Fruit fly (Drosophila melanogaster): ENCODE data around the gene CG42729.

Gene CG42729

DNA sequence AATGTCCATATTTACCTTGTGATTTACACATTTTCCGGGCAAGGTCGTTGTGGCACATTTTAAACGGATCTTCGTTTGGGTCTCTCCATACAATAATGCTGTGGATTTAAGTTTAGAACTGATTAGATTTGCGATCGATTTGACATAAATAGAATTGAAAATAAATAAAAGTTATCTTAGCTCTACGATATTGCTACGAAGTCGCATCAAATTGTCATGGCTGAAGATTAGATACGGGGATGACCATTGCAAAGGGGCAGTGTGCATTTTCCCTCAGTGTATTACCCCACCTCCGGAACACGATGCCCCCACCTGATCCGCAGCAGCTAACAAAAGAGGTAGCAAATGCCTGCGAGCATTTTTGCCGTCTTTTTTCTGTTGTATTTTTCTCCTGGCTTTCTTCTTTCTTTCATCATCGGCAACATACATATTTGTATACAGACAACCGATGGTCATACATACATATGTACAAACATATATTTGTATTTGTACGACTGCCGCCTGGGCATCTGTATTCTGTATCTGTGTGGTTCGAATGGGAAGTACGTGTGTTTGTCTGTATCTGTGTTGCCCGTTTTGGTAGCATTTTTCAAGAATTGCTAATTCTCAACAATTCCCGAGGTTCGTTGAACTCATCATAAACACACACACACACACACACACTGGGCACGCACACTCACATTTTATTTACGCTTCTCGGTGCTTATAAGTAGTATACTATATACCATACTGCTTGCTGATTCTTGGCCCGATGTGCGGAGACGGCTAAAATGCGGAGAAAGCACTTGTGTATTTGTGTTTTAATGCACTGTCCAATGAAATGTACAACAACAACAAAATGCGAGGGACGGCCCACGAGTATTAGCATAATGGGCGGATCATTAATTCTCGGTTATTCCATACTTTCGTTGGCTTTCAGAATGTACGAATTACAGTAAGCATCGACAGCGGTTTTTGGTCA, 17.4 kb upstream of the CG42729 start:
- TF ChIP-seq Snoo (tag; optimal IDR thresholded peaks at IDR 0.05) (peak; percentile 24), CG9948 (tag; optimal IDR thresholded peaks at IDR 0.05) (no peak), rn (GFP tag; IDR thresholded peaks at IDR 0.05) (no peak), fd96Ca (GFP tag; IDR thresholded peaks at IDR 0.05) (no peak; the same call in 2 of the 3 replicates), CG8301 (tag; optimal IDR thresholded peaks at IDR 0.05) (peak; percentile 44), Pif1A (GFP tag; optimal IDR thresholded peaks at IDR 0.05) (peak; percentile 20), Ets98B (GFP tag; IDR thresholded peaks at IDR 0.05) (peak; percentile 11; the same call in 1 of the 2 replicates), CG14655 (GFP tag; optimal IDR thresholded peaks at IDR 0.05) (peak; percentile 60), CG4496 (GFP tag; IDR thresholded peaks at IDR 0.05) (peak; percentile 15; the same call in 1 of the 3 replicates), CG34367 (tag; optimal IDR thresholded peaks at IDR 0.05) (no peak), CG10348 (GFP tag; IDR thresholded peaks at IDR 0.05) (no peak), CG12605 (GFP tag; IDR thresholded peaks at IDR 0.05) (no peak), EcR (GFP tag; optimal IDR thresholded peaks at IDR 0.05) (peak; percentile 72), CG15710 (tag; optimal IDR thresholded peaks at IDR 0.05) (no peak)

dm6 chr3L:15543467-15543866, 16.2 kb upstream of the CG42729 start:
- TF ChIP-seq EcR (GFP tag; optimal IDR thresholded peaks at IDR 0.05), result no peak
- no peak for TF ChIP-seq CG8301 (tag; optimal IDR thresholded peaks at IDR 0.05)
- TF ChIP-seq CG4496 (GFP tag; IDR thresholded peaks at IDR 0.05), result no peak
- no peak for TF ChIP-seq CG12605 (GFP tag; IDR thresholded peaks at IDR 0.05)
- TF ChIP-seq CG17806 (tag; optimal IDR thresholded peaks at IDR 0.05), result no peak
- no peak for TF ChIP-seq CG14655 (GFP tag; optimal IDR thresholded peaks at IDR 0.05)
- no peak for TF ChIP-seq D1 (tag; optimal IDR thresholded peaks at IDR 0.05)
- TF ChIP-seq Ets98B (GFP tag; IDR thresholded peaks at IDR 0.05), result no peak
- no peak for TF ChIP-seq CG34367 (tag; optimal IDR thresholded peaks at IDR 0.05)
- no peak for TF ChIP-seq CG13204 (GFP tag; optimal IDR thresholded peaks at IDR 0.05)

- TF ChIP-seq CG9948 (tag; optimal IDR thresholded peaks at IDR 0.05) (no peak), CG32121 (GFP tag; IDR thresholded peaks at IDR 0.05) (no peak), CG8301 (tag; optimal IDR thresholded peaks at IDR 0.05) (no peak), CG15710 (tag; optimal IDR thresholded peaks at IDR 0.05) (no peak), CG4496 (GFP tag; IDR thresholded peaks at IDR 0.05) (0 out of 3 replicates have a peak, but pooled peaks have one; percentile 2)
These were observed 15.7 kb upstream of the CG42729 start for dm6 chr3L:15543049-15543448.

DNA sequence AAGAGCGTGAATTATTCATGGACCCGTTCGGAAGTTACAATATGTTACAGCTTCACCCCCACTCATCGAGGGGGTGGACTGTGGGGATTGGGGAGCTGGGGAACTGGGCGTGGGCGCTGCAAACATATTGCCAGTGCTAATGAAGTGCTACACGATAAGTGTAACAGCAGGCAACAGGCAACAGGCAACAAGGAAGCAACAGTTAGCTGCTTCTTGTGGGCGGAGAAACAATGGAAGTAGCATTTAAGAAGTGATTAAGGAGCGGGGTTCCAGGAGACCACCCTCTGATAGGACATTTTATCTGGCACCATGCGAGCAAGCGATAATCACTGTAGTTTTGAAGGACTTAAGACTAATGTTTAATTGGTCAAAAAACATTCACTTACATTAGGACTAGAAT, 14.0 kb upstream of the CG42729 start:
- TF ChIP-seq CG4496 (GFP tag; IDR thresholded peaks at IDR 0.05) (no peak), CG8159 (tag; optimal IDR thresholded peaks at IDR 0.05) (no peak), CG9948 (tag; optimal IDR thresholded peaks at IDR 0.05) (no peak), CG32121 (GFP tag; IDR thresholded peaks at IDR 0.05) (no peak), fd96Ca (GFP tag; IDR thresholded peaks at IDR 0.05) (no peak), rn (GFP tag; IDR thresholded peaks at IDR 0.05) (no peak), CG34367 (tag; optimal IDR thresholded peaks at IDR 0.05) (no peak), Snoo (tag; optimal IDR thresholded peaks at IDR 0.05) (no peak), CG15710 (tag; optimal IDR thresholded peaks at IDR 0.05) (no peak), CG8301 (tag; optimal IDR thresholded peaks at IDR 0.05) (no peak), CG17806 (tag; optimal IDR thresholded peaks at IDR 0.05) (no peak), Pif1B (GFP tag; optimal IDR thresholded peaks at IDR 0.05) (no peak)

dm6 chr3L:15540682-15541081, 13.4 kb upstream of the CG42729 start:
- TF ChIP-seq CG12605 (GFP tag; IDR thresholded peaks at IDR 0.05) (0 out of 2 replicates have a peak, but pooled peaks have one; percentile 8), CG8301 (tag; optimal IDR thresholded peaks at IDR 0.05) (no peak), CG10348 (GFP tag; IDR thresholded peaks at IDR 0.05) (no peak), CG14655 (GFP tag; optimal IDR thresholded peaks at IDR 0.05) (peak; percentile 1)

DNA sequence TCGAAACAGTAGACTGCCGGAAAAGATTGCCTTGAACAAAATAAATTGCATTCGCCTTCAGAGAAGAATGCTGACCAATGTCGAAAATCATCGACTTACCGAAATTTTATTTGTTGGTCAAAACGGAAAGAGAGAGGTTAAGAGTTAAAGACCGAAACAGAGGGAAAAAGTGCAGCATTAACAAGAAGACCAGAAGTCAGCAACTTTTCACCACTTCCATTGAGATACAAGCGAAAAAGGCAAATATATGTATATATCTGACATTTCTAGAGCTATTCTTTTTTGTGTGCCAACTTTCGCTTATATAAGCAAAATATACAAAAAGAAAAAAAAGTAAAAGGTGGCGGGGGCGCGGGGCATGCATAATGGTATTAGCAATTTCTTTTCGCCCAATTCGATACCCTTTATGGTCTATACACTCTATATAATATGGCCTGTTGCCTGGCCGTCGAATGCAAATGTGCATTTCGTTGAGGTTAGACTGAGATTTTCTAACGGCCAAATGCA, 12.6 kb upstream of the CG42729 start:
- TF ChIP-seq CG15710 (tag; optimal IDR thresholded peaks at IDR 0.05) (no peak), CG17806 (tag; optimal IDR thresholded peaks at IDR 0.05) (no peak), EcR (GFP tag; optimal IDR thresholded peaks at IDR 0.05) (no peak), rn (GFP tag; IDR thresholded peaks at IDR 0.05) (no peak), Pif1B (GFP tag; optimal IDR thresholded peaks at IDR 0.05) (no peak), CG13204 (GFP tag; optimal IDR thresholded peaks at IDR 0.05) (no peak), gl (tag; optimal IDR thresholded peaks at IDR 0.05) (no peak), CG10348 (GFP tag; IDR thresholded peaks at IDR 0.05) (no peak), CG14655 (GFP tag; optimal IDR thresholded peaks at IDR 0.05) (no peak), D1 (tag; optimal IDR thresholded peaks at IDR 0.05) (no peak)

All from whole organism, pupa.